Fruit fly (Drosophila melanogaster): Measurements from ENCODE around the gene Msp300.

Msp300 gene

dm6 chr2L:5095350-5095962 is 5.2 kb upstream of the Msp300 start (continued):
- TF ChIP-seq CG17912 (GFP tag; optimal IDR thresholded peaks at IDR 0.05) (no peak), CG13296 (GFP tag; optimal IDR thresholded peaks at IDR 0.05) (peak; percentile 59), CG1529 (GFP tag; optimal IDR thresholded peaks at IDR 0.05) (no peak), slp2 (GFP tag; optimal IDR thresholded peaks at IDR 0.05) (no peak), luna (GFP tag; optimal IDR thresholded peaks at IDR 0.05) (no peak), lbe (GFP tag; optimal IDR thresholded peaks at IDR 0.05) (peak; percentile 8), Sry-δ (GFP tag; optimal IDR thresholded peaks at IDR 0.05) (no peak), hth (optimal IDR thresholded peaks at IDR 0.05) (no peak), CG16813 (GFP tag; IDR thresholded peaks at IDR 0.05; ENCODE audit: partially characterized antibody) (no peak), CG12659 (GFP tag; optimal IDR thresholded peaks at IDR 0.05) (no peak), Dll (GFP tag; IDR thresholded peaks at IDR 0.05; ENCODE audit: partially characterized antibody) (no peak), croc (GFP tag; conservative IDR thresholded peaks at IDR 0.05) (no peak), gsb (GFP tag; IDR thresholded peaks at IDR 0.05) (no peak), CG12219 (GFP tag; optimal IDR thresholded peaks at IDR 0.05) (no peak), da (GFP tag; optimal IDR thresholded peaks at IDR 0.05) (no peak), tio (GFP tag; optimal IDR thresholded peaks at IDR 0.05) (no peak), Scr (GFP tag; IDR thresholded peaks at IDR 0.05; ENCODE audit: partially characterized antibody) (no peak), CG8924 (tag; optimal IDR thresholded peaks at IDR 0.05) (peak; percentile 2), Side (GFP tag; optimal IDR thresholded peaks at IDR 0.05) (no peak), CG6813 (GFP tag; optimal IDR thresholded peaks at IDR 0.05) (no peak), CG10431 (GFP tag; optimal IDR thresholded peaks at IDR 0.05) (no peak), Eip74EF (GFP tag; optimal IDR thresholded peaks at IDR 0.05) (peak in 1 of 2 experiments; percentile 92), CG32767 (GFP tag; IDR thresholded peaks at IDR 0.05) (no peak), CG8359 (GFP tag; optimal IDR thresholded peaks at IDR 0.05; ENCODE audit: borderline replicate concordance) (no peak), CG7357 (GFP tag; IDR thresholded peaks at IDR 0.05) (no peak), ase (GFP tag; IDR thresholded peaks at IDR 0.05) (no peak), so (GFP tag; IDR thresholded peaks at IDR 0.05) (no peak), en (GFP tag; optimal IDR thresholded peaks at IDR 0.05) (no peak), sug (tag; optimal IDR thresholded peaks at IDR 0.05) (peak; percentile 54), CG11247 (GFP tag; IDR thresholded peaks at IDR 0.05) (no peak), ham (GFP tag; IDR thresholded peaks at IDR 0.05) (no peak), oc (tag; optimal IDR thresholded peaks at IDR 0.05) (peak; percentile 17), ci (GFP tag; IDR thresholded peaks at IDR 0.05) (no peak), HmgD (GFP tag; optimal IDR thresholded peaks at IDR 0.05) (no peak), ssp (GFP tag; IDR thresholded peaks at IDR 0.05) (no peak), CG10274 (GFP tag; optimal IDR thresholded peaks at IDR 0.05) (no peak), gfzf (GFP tag; optimal IDR thresholded peaks at IDR 0.05) (no peak), CG9876 (GFP tag; optimal IDR thresholded peaks at IDR 0.05) (no peak), nau (GFP tag; optimal IDR thresholded peaks at IDR 0.05) (no peak), exex (tag; optimal IDR thresholded peaks at IDR 0.05) (peak; percentile 76), Bgb (GFP tag; IDR thresholded peaks at IDR 0.05; ENCODE audit: partially characterized antibody) (no peak), Sox100B (GFP tag; optimal IDR thresholded peaks at IDR 0.05) (no peak), peb (GFP tag; IDR thresholded peaks at IDR 0.05) (no peak), pum (GFP tag; optimal IDR thresholded peaks at IDR 0.05) (no peak), CG14441 (GFP tag; IDR thresholded peaks at IDR 0.05) (no peak), sima (GFP tag; optimal IDR thresholded peaks at IDR 0.05) (no peak), maf-S (GFP tag; optimal IDR thresholded peaks at IDR 0.05) (no peak), fd64A (GFP tag; optimal IDR thresholded peaks at IDR 0.05) (no peak), her (GFP tag; optimal IDR thresholded peaks at IDR 0.05) (no peak), crc (GFP tag; optimal IDR thresholded peaks at IDR 0.05) (no peak), CG18764 (GFP tag; optimal IDR thresholded peaks at IDR 0.05) (no peak)

All from whole organism, embryonic.